Fruit fly (Drosophila melanogaster) whole organism, prepupa: ENCODE data around the gene Tailor.

Source experiments
- Blimp-1 ChIP-seq: fragments of 200-800 bp; sonication (Bioruptor generic); optimal IDR thresholded peaks from 3 replicates; lab custom pipeline; 2017; ENCODE audit warnings: missing biosample characterization, missing genetic modification characterization, mild to moderate bottlenecking, moderate library complexity, missing genetic modification reagents
- CG34406 ChIP-seq: fragments of 200-800 bp; sonication (Bioruptor generic); optimal IDR thresholded peaks from 3 replicates; lab custom pipeline; 2016; ENCODE audit warnings: missing biosample characterization, missing genetic modification characterization
- CG8632 ChIP-seq: fragments of 200-800 bp; sonication (Bioruptor generic); optimal IDR thresholded peaks from 3 replicates; lab custom pipeline; 2016; ENCODE audit warnings: missing biosample characterization, missing genetic modification characterization
- fd85E ChIP-seq: fragments of 200-800 bp; sonication (Bioruptor generic); optimal IDR thresholded peaks from 3 replicates; lab custom pipeline; 2016; ENCODE audit warnings: missing biosample characterization, missing genetic modification characterization
- pdm3 ChIP-seq: fragments of 200-800 bp; sonication (Bioruptor generic); optimal IDR thresholded peaks from 3 replicates; lab custom pipeline; 2016; ENCODE audit warnings: missing biosample characterization, missing genetic modification characterization

- TF ChIP-seq fd85E (no peak), pdm3 (GFP tag; lab: Kevin White, UChicago) (no peak), CG34406 (GFP tag; lab: Kevin White, UChicago) (no peak), CG8632 (no peak), Blimp-1 (GFP tag; lab: Kevin White, UChicago) (no peak)
These were observed 30.6 kb upstream of the Tailor start for dm6 chr3R:7116511-7116910.
